Fruit fly (Drosophila melanogaster) whole organism, prepupa: ENCODE measurements around the gene CG4953.

Experiments
- Blimp-1 ChIP-seq: fragments of 200-800 bp; sonication (Bioruptor generic); optimal IDR thresholded peaks from 3 replicates; lab custom pipeline; 2017; ENCODE audit warnings: missing biosample characterization, missing genetic modification characterization, mild to moderate bottlenecking, moderate library complexity, missing genetic modification reagents
- CG10631 ChIP-seq: fragments of 200-800 bp; sonication (Bioruptor generic); optimal IDR thresholded peaks from 2 replicates; lab custom pipeline; 2016; ENCODE audit warnings: missing biosample characterization, missing genetic modification characterization
- CG10669 ChIP-seq: fragments of 200-800 bp; sonication (Bioruptor generic); optimal IDR thresholded peaks from 3 replicates; lab custom pipeline; 2018; ENCODE audit warnings: missing biosample characterization, mild to moderate bottlenecking, missing genetic modification characterization, moderate library complexity
- CG11294 ChIP-seq: fragments of 200-800 bp; sonication (Bioruptor generic); IDR thresholded peaks from 2 replicates; pipeline ENCODE4 v1.3.6; 2022; ENCODE audit warnings: missing biosample characterization, missing genetic modification characterization
- CG11762 ChIP-seq: fragments of 200-800 bp; sonication (Bioruptor generic); optimal IDR thresholded peaks from 3 replicates; lab custom pipeline; 2016; ENCODE audit warnings: missing biosample characterization, missing genetic modification characterization; ENCODE audit not compliant: insufficient read depth
- CG11902 ChIP-seq: fragments of 200-800 bp; sonication (Bioruptor generic); optimal IDR thresholded peaks from 3 replicates; lab custom pipeline; 2016; ENCODE audit warnings: missing biosample characterization, missing genetic modification characterization
- CG15336 ChIP-seq: fragments of 200-800 bp; sonication (Bioruptor generic); IDR thresholded peaks from 2 replicates; pipeline ENCODE4 v1.3.6; 2022; ENCODE audit warnings: missing biosample characterization, missing genetic modification characterization
- CG1621 ChIP-seq: fragments of 200-800 bp; sonication (Bioruptor generic); optimal IDR thresholded peaks from 3 replicates; lab custom pipeline; 2018; ENCODE audit warnings: missing biosample characterization, mild to moderate bottlenecking, missing genetic modification characterization
- CG16779 ChIP-seq: fragments of 200-800 bp; sonication (Bioruptor generic); optimal IDR thresholded peaks from 3 replicates; lab custom pipeline; 2017; ENCODE audit warnings: missing biosample characterization, mild to moderate bottlenecking, missing genetic modification characterization
- CG3032 ChIP-seq: fragments of 200-800 bp; optimal IDR thresholded peaks from 2 replicates; lab custom pipeline; 2019; ENCODE audit warnings: missing biosample characterization, mild to moderate bottlenecking, missing genetic modification characterization, moderate library complexity
- CG31627 ChIP-seq: fragments of 200-800 bp; sonication (Bioruptor generic); optimal IDR thresholded peaks from 3 replicates; lab custom pipeline; 2016; ENCODE audit warnings: missing biosample characterization, missing genetic modification characterization
- CG32006 ChIP-seq: fragments of 200-800 bp; sonication (Bioruptor generic); optimal IDR thresholded peaks from 3 replicates; lab custom pipeline; 2017; ENCODE audit warnings: missing biosample characterization, mild to moderate bottlenecking, missing genetic modification characterization
- CG34406 ChIP-seq: fragments of 200-800 bp; sonication (Bioruptor generic); optimal IDR thresholded peaks from 3 replicates; lab custom pipeline; 2016; ENCODE audit warnings: missing biosample characterization, missing genetic modification characterization
- CG3919 ChIP-seq: fragments of 200-800 bp; sonication (Bioruptor generic); optimal IDR thresholded peaks from 3 replicates; lab custom pipeline; 2016; ENCODE audit warnings: missing biosample characterization, missing genetic modification characterization
- CG4318 ChIP-seq: fragments of 200-800 bp; sonication (Bioruptor generic); optimal IDR thresholded peaks from 3 replicates; lab custom pipeline; 2017; ENCODE audit warnings: missing biosample characterization, mild to moderate bottlenecking, missing genetic modification characterization
- CG6163 ChIP-seq: fragments of 200-800 bp; sonication (Bioruptor generic); IDR thresholded peaks from 3 replicates; pipeline ENCODE4 v1.3.6; 2022; ENCODE audit warnings: missing biosample characterization, missing genetic modification characterization
- CG6276 ChIP-seq: fragments of 200-800 bp; sonication (Bioruptor generic); optimal IDR thresholded peaks from 2 replicates; lab custom pipeline; 2017; ENCODE audit warnings: missing biosample characterization, mild to moderate bottlenecking, missing genetic modification characterization
- CG6792 ChIP-seq: fragments of 200-800 bp; sonication (Bioruptor generic); optimal IDR thresholded peaks from 3 replicates; lab custom pipeline; 2016; ENCODE audit warnings: missing biosample characterization, missing genetic modification characterization
- CG6854 ChIP-seq: fragments of 200-800 bp; sonication (Bioruptor generic); optimal IDR thresholded peaks from 2 replicates; lab custom pipeline; 2017; ENCODE audit warnings: missing biosample characterization, mild to moderate bottlenecking, missing genetic modification characterization
- CG7368 ChIP-seq: fragments of 200-800 bp; sonication (Bioruptor generic); optimal IDR thresholded peaks from 3 replicates; lab custom pipeline; 2016; ENCODE audit warnings: missing biosample characterization, missing genetic modification characterization
- CG8119 ChIP-seq: fragments of 200-800 bp; sonication (Bioruptor generic); IDR thresholded peaks from 3 replicates; pipeline ENCODE4 v1.3.6; 2022; ENCODE audit warnings: missing biosample characterization, missing genetic modification characterization
- CG8319 ChIP-seq: fragments of 200-800 bp; sonication (Bioruptor generic); optimal IDR thresholded peaks from 3 replicates; lab custom pipeline; 2016; ENCODE audit warnings: missing biosample characterization, missing genetic modification characterization
- CG8632 ChIP-seq: fragments of 200-800 bp; sonication (Bioruptor generic); optimal IDR thresholded peaks from 3 replicates; lab custom pipeline; 2016; ENCODE audit warnings: missing biosample characterization, missing genetic modification characterization
- CG9139 ChIP-seq: fragments of 200-800 bp; sonication (Bioruptor generic); optimal IDR thresholded peaks from 3 replicates; lab custom pipeline; 2017; ENCODE audit warnings: missing biosample characterization, mild to moderate bottlenecking, missing genetic modification characterization
- Eip75B ChIP-seq: fragments of 200-800 bp; sonication (Bioruptor generic); optimal IDR thresholded peaks from 3 replicates; lab custom pipeline; 2016; ENCODE audit warnings: missing biosample characterization, missing genetic modification characterization
- Eip78C ChIP-seq: fragments of 200-800 bp; sonication (Bioruptor generic); peaks from one replicate; lab custom pipeline; 2016; ENCODE audit warnings: missing biosample characterization, missing genetic modification characterization
- Eip93F ChIP-seq: fragments of 200-800 bp; sonication (Bioruptor generic); optimal IDR thresholded peaks from 2 replicates; lab custom pipeline; 2016; ENCODE audit warnings: missing biosample characterization, mild to moderate bottlenecking, missing genetic modification characterization
- Ets21C ChIP-seq: fragments of 200-800 bp; sonication (Bioruptor generic); optimal IDR thresholded peaks from 3 replicates; lab custom pipeline; 2016; ENCODE audit warnings: missing biosample characterization, missing genetic modification characterization
- Ets96B ChIP-seq: fragments of 200-800 bp; optimal IDR thresholded peaks from 2 replicates; lab custom pipeline; 2019; ENCODE audit warnings: missing biosample characterization, mild to moderate bottlenecking, missing genetic modification characterization, moderate library complexity
- Gug ChIP-seq: fragments of 200-800 bp; sonication (Bioruptor generic); IDR thresholded peaks from 2 replicates; pipeline ENCODE4 v1.3.6; 2022; ENCODE audit warnings: missing biosample characterization, missing genetic modification characterization
- Hr39 ChIP-seq: fragments of 200-800 bp; sonication (Bioruptor generic); optimal IDR thresholded peaks from 2 replicates; lab custom pipeline; 2016; ENCODE audit warnings: missing biosample characterization, missing genetic modification characterization
- Hr4 ChIP-seq: fragments of 200-800 bp; sonication (Bioruptor generic); optimal IDR thresholded peaks from 3 replicates; lab custom pipeline; 2016; ENCODE audit warnings: missing biosample characterization, missing genetic modification characterization
- Lpt ChIP-seq: fragments of 200-800 bp; sonication (Bioruptor generic); optimal IDR thresholded peaks from 3 replicates; lab custom pipeline; 2016; ENCODE audit warnings: missing biosample characterization, missing genetic modification characterization
- OdsH ChIP-seq: fragments of 200-800 bp; sonication (Bioruptor generic); optimal IDR thresholded peaks from 3 replicates; lab custom pipeline; 2016; ENCODE audit warnings: missing biosample characterization, missing genetic modification characterization
- Smox ChIP-seq: fragments of 200-800 bp; sonication (Bioruptor generic); optimal IDR thresholded peaks from 3 replicates; lab custom pipeline; 2016; ENCODE audit warnings: missing biosample characterization, missing genetic modification characterization
- Sox14 ChIP-seq: fragments of 200-800 bp; sonication (Bioruptor generic); optimal IDR thresholded peaks from 3 replicates; lab custom pipeline; 2016; ENCODE audit warnings: missing biosample characterization, missing genetic modification characterization
- achi ChIP-seq: fragments of 200-800 bp; sonication (Bioruptor generic); optimal IDR thresholded peaks from 3 replicates; lab custom pipeline; 2016; ENCODE audit warnings: missing biosample characterization, missing genetic modification characterization
- acj6 ChIP-seq: fragments of 200-800 bp; sonication (Bioruptor generic); optimal IDR thresholded peaks from 3 replicates; lab custom pipeline; 2016; ENCODE audit warnings: missing biosample characterization, missing genetic modification characterization
- dac ChIP-seq: fragments of 200-800 bp; sonication (Bioruptor generic); optimal IDR thresholded peaks from 2 replicates; lab custom pipeline; 2017; ENCODE audit warnings: missing biosample characterization, mild to moderate bottlenecking, missing genetic modification characterization
- dsx ChIP-seq: fragments of 200-800 bp; optimal IDR thresholded peaks from 3 replicates; lab custom pipeline; 2019; ENCODE audit warnings: missing biosample characterization, mild to moderate bottlenecking, missing genetic modification characterization, moderate library complexity; ENCODE audit not compliant: poor library complexity, severe bottlenecking
- eg ChIP-seq: fragments of 200-800 bp; sonication (Bioruptor generic); IDR thresholded peaks from 3 replicates; pipeline ENCODE4 v1.3.6; 2022; ENCODE audit warnings: missing biosample characterization, missing genetic modification characterization
- fd59A ChIP-seq: fragments of 200-800 bp; sonication (Bioruptor generic); optimal IDR thresholded peaks from 2 replicates; lab custom pipeline; 2017; ENCODE audit warnings: missing biosample characterization, mild to moderate bottlenecking, missing genetic modification characterization, missing genetic modification reagents
- fd85E ChIP-seq: fragments of 200-800 bp; sonication (Bioruptor generic); optimal IDR thresholded peaks from 3 replicates; lab custom pipeline; 2016; ENCODE audit warnings: missing biosample characterization, missing genetic modification characterization
- fkh ChIP-seq: fragments of 200-800 bp; sonication (Bioruptor generic); optimal IDR thresholded peaks from 3 replicates; lab custom pipeline; 2017; ENCODE audit warnings: missing biosample characterization, mild to moderate bottlenecking, missing genetic modification characterization, moderate library complexity
- lz ChIP-seq: fragments of 200-800 bp; sonication (Bioruptor generic); optimal IDR thresholded peaks from 3 replicates; lab custom pipeline; 2016; ENCODE audit warnings: missing biosample characterization, missing genetic modification characterization
- net ChIP-seq: fragments of 200-800 bp; sonication (Bioruptor generic); optimal IDR thresholded peaks from 3 replicates; lab custom pipeline; 2016; ENCODE audit warnings: missing biosample characterization, missing genetic modification characterization
- pdm3 ChIP-seq: fragments of 200-800 bp; sonication (Bioruptor generic); optimal IDR thresholded peaks from 3 replicates; lab custom pipeline; 2016; ENCODE audit warnings: missing biosample characterization, missing genetic modification characterization
- salr ChIP-seq, 2 experiments: fragments of 200-800 bp; sonication (Bioruptor generic); optimal IDR thresholded peaks; 3 replicates each; lab custom pipeline; 2016 to 2018; ENCODE audit warnings: missing biosample characterization in 2 of 2, missing genetic modification characterization in 2 of 2, mild to moderate bottlenecking in 1 of 2
- spab ChIP-seq: fragments of 200-800 bp; sonication (Bioruptor generic); optimal IDR thresholded peaks from 2 replicates; lab custom pipeline; 2017; ENCODE audit warnings: missing biosample characterization, mild to moderate bottlenecking, missing genetic modification characterization, missing genetic modification reagents
- ss ChIP-seq, 2 experiments: fragments of 200-800 bp; sonication (Bioruptor generic); optimal IDR thresholded peaks; 2 replicates in 1 of 2; 3 replicates in 1 of 2; lab custom pipeline; 2017 to 2018; ENCODE audit warnings: mild to moderate bottlenecking in 2 of 2, missing biosample characterization in 2 of 2, missing genetic modification characterization in 2 of 2, moderate library complexity in 1 of 2
- svp ChIP-seq: fragments of 200-800 bp; sonication (Bioruptor generic); peaks from one replicate; lab custom pipeline; 2016; ENCODE audit warnings: missing biosample characterization, missing genetic modification characterization
- topi ChIP-seq: fragments of 200-800 bp; sonication (Bioruptor generic); optimal IDR thresholded peaks from 3 replicates; lab custom pipeline; 2016; ENCODE audit warnings: missing biosample characterization, missing genetic modification characterization
- vri ChIP-seq: fragments of 200-800 bp; sonication (Bioruptor generic); optimal IDR thresholded peaks from 3 replicates; lab custom pipeline; 2016; ENCODE audit warnings: missing biosample characterization, mild to moderate bottlenecking, missing genetic modification characterization

Gene CG4953

DNA sequence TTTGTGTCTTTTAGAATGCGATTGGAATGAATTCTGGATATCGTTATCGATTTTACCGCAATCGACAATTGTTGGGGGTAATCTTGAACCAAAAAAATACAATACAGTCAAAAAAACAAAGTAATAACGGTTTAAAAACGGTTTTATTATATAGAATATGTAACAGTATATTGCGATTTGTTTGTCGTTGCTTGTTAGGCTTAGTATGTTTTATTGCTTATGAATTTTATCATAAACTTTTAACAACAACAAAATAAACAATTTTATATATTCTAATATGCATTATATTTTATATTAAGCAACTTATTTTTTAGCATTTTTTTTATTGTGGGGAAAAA, 33.3 kb downstream of the CG4953 start, which contains the start of gene CYLD:
CYLD (minus strand) TSS at position 38 of the 338 bp plus-strand sequence.
- peak; percentile 86 for TF ChIP-seq Eip78C (GFP tag; lab: Kevin White, UChicago)
- TF ChIP-seq CG9139 (GFP tag; lab: Kevin White, UChicago): no peak
- TF ChIP-seq CG1621 (tag; lab: Kevin White, UChicago): no peak
- peak; percentile 62 for TF ChIP-seq CG10631
- peak; percentile 51 for TF ChIP-seq CG6792 (GFP tag; lab: Kevin White, UChicago)
- TF ChIP-seq Eip75B: peak; percentile 50
- no peak for TF ChIP-seq CG11294 (GFP tag; lab: Robert Waterston, UW)
- TF ChIP-seq CG4318 (GFP tag; lab: Kevin White, UChicago): no peak
- no peak for TF ChIP-seq Blimp-1
- no peak for TF ChIP-seq Gug (GFP tag; lab: Robert Waterston, UW)
- TF ChIP-seq CG32006 (GFP tag; lab: Kevin White, UChicago): no peak
- TF ChIP-seq Ets21C: peak; percentile 18
- peak; percentile 71; the same call in 2 of the 3 replicates for TF ChIP-seq CG8119 (GFP tag; lab: Robert Waterston, UW)
- no peak for TF ChIP-seq CG16779 (tag; lab: Kevin White, UChicago)
- TF ChIP-seq Smox (GFP tag; lab: Kevin White, UChicago): no peak
- TF ChIP-seq net (GFP tag; lab: Kevin White, UChicago): no peak
- TF ChIP-seq CG3032 (tag; lab: Kevin White, UChicago): peak; percentile 70
- no peak for TF ChIP-seq vri (GFP tag; lab: Kevin White, UChicago)
- TF ChIP-seq ss (GFP tag; optimal IDR thresholded peaks at IDR 0.05; lab: Kevin White, UChicago): no peak
- TF ChIP-seq Hr39 (GFP tag; lab: Kevin White, UChicago): no peak
- TF ChIP-seq CG7368 (GFP tag; lab: Kevin White, UChicago): no peak
- TF ChIP-seq CG11762 (GFP tag; lab: Kevin White, UChicago): peak; percentile 36
- TF ChIP-seq Sox14: peak; percentile 41
- TF ChIP-seq spab: no peak
- TF ChIP-seq achi (GFP tag; lab: Kevin White, UChicago): peak; percentile 75
- no peak for TF ChIP-seq CG8319 (GFP tag; lab: Kevin White, UChicago)
- TF ChIP-seq CG34406 (GFP tag; lab: Kevin White, UChicago): no peak
- peak; percentile 62 for TF ChIP-seq CG8632 (GFP tag; lab: Kevin White, UChicago)
- peak; percentile 60 for TF ChIP-seq acj6 (GFP tag; lab: Kevin White, UChicago)
- peak in 1 of 2 experiments; percentile 22 for TF ChIP-seq salr (GFP tag; optimal IDR thresholded peaks at IDR 0.05; lab: Kevin White, UChicago)
- peak; percentile 39 for TF ChIP-seq CG31627
- peak; percentile 74 for TF ChIP-seq OdsH
- TF ChIP-seq pdm3 (GFP tag; lab: Kevin White, UChicago): no peak
- TF ChIP-seq fd59A (GFP tag; lab: Kevin White, UChicago): no peak
- no peak for TF ChIP-seq fd85E
- no peak for TF ChIP-seq CG11902
- TF ChIP-seq Ets96B: peak; percentile 67
- peak; percentile 35 for TF ChIP-seq Lpt
- TF ChIP-seq topi (GFP tag; lab: Kevin White, UChicago): peak; percentile 50
- no peak for TF ChIP-seq CG6854 (GFP tag; lab: Kevin White, UChicago)
- TF ChIP-seq dac (GFP tag; lab: Kevin White, UChicago): no peak
- TF ChIP-seq CG3919: no peak
- TF ChIP-seq CG15336 (GFP tag; lab: Robert Waterston, UW): peak; percentile 85
- no peak for TF ChIP-seq fkh (GFP tag; lab: Kevin White, UChicago)
- TF ChIP-seq CG6163 (GFP tag; lab: Robert Waterston, UW): no peak
- TF ChIP-seq lz (GFP tag; lab: Kevin White, UChicago): peak; percentile 47
- TF ChIP-seq CG10669 (GFP tag; lab: Kevin White, UChicago): peak; percentile 25
- TF ChIP-seq Eip93F (GFP tag; lab: Kevin White, UChicago): no peak
- TF ChIP-seq Hr4 (GFP tag; lab: Kevin White, UChicago): peak; percentile 61
- no peak for TF ChIP-seq svp (GFP tag; lab: Kevin White, UChicago)
- no peak for TF ChIP-seq eg (GFP tag; lab: Robert Waterston, UW)
- TF ChIP-seq CG6276 (GFP tag; lab: Kevin White, UChicago): no peak
- TF ChIP-seq dsx (GFP tag; lab: Kevin White, UChicago): no peak
